Worm (Caenorhabditis elegans) whole organism, L2 larva: Measurements from ENCODE around the gene C23F12.9.

ENCODE experiments used
- ama-1 ChIP-seq: fragments of 150-350 bp; optimal IDR thresholded peaks from 2 replicates; lab custom pipeline; 2018; ENCODE audit warnings: inconsistent platforms
- dmd-4 ChIP-seq: sonication (generic microtip); optimal IDR thresholded peaks from 2 replicates; lab custom pipeline; 2017; ENCODE audit warnings: missing biosample characterization, missing genetic modification characterization
- fos-1 ChIP-seq: fragments of 150-350 bp; optimal IDR thresholded peaks from 2 replicates; lab custom pipeline; 2014; ENCODE audit warnings: missing biosample characterization, missing genetic modification characterization
- lin-13 ChIP-seq: fragments of 150-350 bp; optimal IDR thresholded peaks from 2 replicates; lab custom pipeline; 2014; ENCODE audit warnings: missing biosample characterization, missing genetic modification reagents, missing genetic modification characterization
- mab-5 ChIP-seq: fragments of 150-350 bp; optimal IDR thresholded peaks from 2 replicates; lab custom pipeline; 2014; ENCODE audit warnings: missing biosample characterization, missing genetic modification characterization
- nhr-11 ChIP-seq: fragments of 150-350 bp; optimal IDR thresholded peaks from 2 replicates; lab custom pipeline; 2014; ENCODE audit warnings: missing biosample characterization, missing genetic modification characterization
- nhr-23 ChIP-seq: fragments of 150-350 bp; optimal IDR thresholded peaks from 2 replicates; lab custom pipeline; 2014; ENCODE audit warnings: missing biosample characterization, missing genetic modification reagents, missing genetic modification characterization
- snpc-4 ChIP-seq: fragments of 150-350 bp; optimal IDR thresholded peaks from 2 replicates; lab custom pipeline; 2014; ENCODE audit warnings: missing biosample characterization, missing genetic modification characterization
- unc-62 ChIP-seq: fragments of 150-350 bp; optimal IDR thresholded peaks from 2 replicates; lab custom pipeline; 2014; ENCODE audit warnings: missing biosample characterization, missing genetic modification reagents, missing genetic modification characterization
- ztf-11 ChIP-seq: sonication (generic microtip); optimal IDR thresholded peaks from 2 replicates; lab custom pipeline; 2017; ENCODE audit warnings: missing biosample characterization, missing genetic modification characterization
- ztf-4 ChIP-seq: fragments of 150-350 bp; optimal IDR thresholded peaks from 2 replicates; lab custom pipeline; 2014; ENCODE audit warnings: missing biosample characterization, missing genetic modification characterization

- TF ChIP-seq nhr-11 (tag; lab: Kevin White, UChicago) (no peak), lin-13 (GFP tag; lab: Kevin White, UChicago) (no peak), fos-1 (tag; lab: Kevin White, UChicago) (no peak), mab-5 (tag; lab: Kevin White, UChicago) (no peak), ama-1 (lab: Kevin White, UChicago) (no peak), unc-62 (GFP tag; lab: Kevin White, UChicago) (no peak), nhr-23 (tag; lab: Kevin White, UChicago) (no peak), snpc-4 (tag; lab: Kevin White, UChicago) (no peak), ztf-4 (tag; lab: Kevin White, UChicago) (no peak), dmd-4 (no peak), ztf-11 (tag; lab: Kevin White, UChicago) (no peak)
These were observed 5.2 kb upstream of the C23F12.9 start for ce11 chrX:9388686-9389085.
